Fruit fly (Drosophila melanogaster) whole organism, embryonic: Measurements from ENCODE around the gene bmm.

Experiments used
- Aef1 ChIP-seq: fragments of 200-800 bp; sonication (Bioruptor generic); IDR thresholded peaks from 3 replicates; pipeline ENCODE4 v1.3.6; 2022; ENCODE audit warnings: missing biosample characterization, missing genetic modification characterization
- B-H2 ChIP-seq: fragments of 200-800 bp; sonication (Bioruptor generic); optimal IDR thresholded peaks from 2 replicates; lab custom pipeline; 2018; ENCODE audit warnings: missing biosample characterization, mild to moderate bottlenecking, missing genetic modification characterization
- CG1024 ChIP-seq: fragments of 200-800 bp; sonication (Bioruptor generic); IDR thresholded peaks from 2 replicates; pipeline ENCODE4 v1.3.6; 2022; ENCODE audit warnings: missing biosample characterization, missing genetic modification characterization
- CG10267 ChIP-seq: fragments of 200-800 bp; sonication (Bioruptor generic); optimal IDR thresholded peaks from 2 replicates; lab custom pipeline; 2018; ENCODE audit warnings: missing biosample characterization, mild to moderate bottlenecking, missing genetic modification characterization, moderate library complexity
- CG12104 ChIP-seq: fragments of 200-800 bp; sonication (Bioruptor generic); optimal IDR thresholded peaks from 3 replicates; lab custom pipeline; 2016; ENCODE audit warnings: missing biosample characterization, missing genetic modification characterization
- CG12769 ChIP-seq: fragments of 200-800 bp; sonication (Bioruptor generic); optimal IDR thresholded peaks from 2 replicates; lab custom pipeline; 2019; ENCODE audit warnings: missing biosample characterization, mild to moderate bottlenecking, missing genetic modification characterization, moderate library complexity
- CG13775 ChIP-seq: fragments of 200-800 bp; sonication (Bioruptor generic); optimal IDR thresholded peaks from 3 replicates; lab custom pipeline; 2017; ENCODE audit warnings: missing biosample characterization, mild to moderate bottlenecking, missing genetic modification characterization
- CG14441 ChIP-seq: fragments of 200-800 bp; sonication (Bioruptor generic); IDR thresholded peaks from 2 replicates; pipeline ENCODE4 v1.3.6; 2022; ENCODE audit warnings: missing biosample characterization, missing genetic modification characterization
- CG14667 ChIP-seq: fragments of 200-800 bp; sonication (Bioruptor generic); IDR thresholded peaks from 2 replicates; pipeline ENCODE4 v1.3.6; 2022; ENCODE audit warnings: missing biosample characterization, missing genetic modification characterization
- CG15601 ChIP-seq: fragments of 200-800 bp; sonication (Bioruptor generic); optimal IDR thresholded peaks from 3 replicates; lab custom pipeline; 2019; ENCODE audit warnings: missing biosample characterization, mild to moderate bottlenecking, missing genetic modification characterization, moderate library complexity
- CG17912 ChIP-seq: fragments of 200-800 bp; sonication (Bioruptor generic); optimal IDR thresholded peaks from 2 replicates; lab custom pipeline; 2018; ENCODE audit warnings: missing biosample characterization, mild to moderate bottlenecking, missing genetic modification characterization
- CG2116 ChIP-seq: fragments of 200-800 bp; sonication (Bioruptor generic); optimal IDR thresholded peaks from 3 replicates; lab custom pipeline; 2018; ENCODE audit warnings: missing biosample characterization, mild to moderate bottlenecking, missing genetic modification characterization
- CG2129 ChIP-seq: fragments of 200-800 bp; sonication (Bioruptor generic); IDR thresholded peaks from 2 replicates; pipeline ENCODE4 v1.3.6; 2022; ENCODE audit warnings: missing biosample characterization, missing genetic modification characterization; ENCODE audit not compliant: partially characterized antibody
- CG3847 ChIP-seq: fragments of 200-800 bp; sonication (Bioruptor generic); IDR thresholded peaks from 2 replicates; pipeline ENCODE4 v1.3.6; 2022; ENCODE audit warnings: missing biosample characterization, missing genetic modification characterization
- CG4282 ChIP-seq: fragments of 200-800 bp; sonication (Bioruptor generic); optimal IDR thresholded peaks from 2 replicates; lab custom pipeline; 2016; ENCODE audit warnings: missing biosample characterization, missing genetic modification characterization
- CG4424 ChIP-seq: fragments of 200-800 bp; sonication (Bioruptor generic); optimal IDR thresholded peaks from 3 replicates; lab custom pipeline; 2016; ENCODE audit warnings: missing biosample characterization, missing genetic modification characterization
- CG8388 ChIP-seq: fragments of 200-800 bp; sonication (Bioruptor generic); optimal IDR thresholded peaks from 2 replicates; lab custom pipeline; 2019; ENCODE audit warnings: missing biosample characterization, mild to moderate bottlenecking, missing genetic modification characterization, moderate library complexity
- CG9437 ChIP-seq: fragments of 200-800 bp; sonication (Bioruptor generic); optimal IDR thresholded peaks from 2 replicates; lab custom pipeline; 2018; ENCODE audit warnings: missing biosample characterization, mild to moderate bottlenecking, missing genetic modification characterization
- CHES-1-like ChIP-seq: fragments of 200-800 bp; sonication (Bioruptor generic); optimal IDR thresholded peaks from 2 replicates; lab custom pipeline; 2016; ENCODE audit warnings: missing biosample characterization, missing genetic modification characterization
- CkIIα-i1 ChIP-seq: fragments of 200-800 bp; sonication (Bioruptor generic); IDR thresholded peaks from 2 replicates; pipeline ENCODE4 v1.3.6; 2022; ENCODE audit warnings: missing biosample characterization, missing genetic modification characterization
- GATAe ChIP-seq: fragments of 200-800 bp; sonication (Bioruptor generic); conservative IDR thresholded peaks from 2 replicates; pipeline ENCODE4 v1.3.6; 2022; ENCODE audit warnings: missing biosample characterization, missing genetic modification characterization
- Hand ChIP-seq: fragments of 200-800 bp; sonication (Bioruptor generic); optimal IDR thresholded peaks from 2 replicates; lab custom pipeline; 2017; ENCODE audit warnings: mild to moderate bottlenecking, missing biosample characterization, missing genetic modification reagents, missing genetic modification characterization
- Hr3 ChIP-seq: fragments of 200-800 bp; sonication (Bioruptor generic); optimal IDR thresholded peaks from 3 replicates; lab custom pipeline; 2016; ENCODE audit warnings: missing biosample characterization, missing genetic modification characterization
- Lim3 ChIP-seq: fragments of 200-800 bp; sonication (Bioruptor generic); IDR thresholded peaks from 2 replicates; pipeline ENCODE4 v1.3.6; 2022; ENCODE audit warnings: missing biosample characterization, missing genetic modification characterization
- Meics ChIP-seq: fragments of 200-800 bp; sonication (Bioruptor generic); optimal IDR thresholded peaks from 2 replicates; lab custom pipeline; 2017; ENCODE audit warnings: missing biosample characterization, mild to moderate bottlenecking, missing genetic modification characterization
- Ravus ChIP-seq: fragments of 200-800 bp; sonication (Bioruptor generic); IDR thresholded peaks from 2 replicates; pipeline ENCODE4 v1.3.6; 2022; ENCODE audit warnings: missing biosample characterization, missing genetic modification characterization
- Taf1 ChIP-seq: fragments of 200-800 bp; sonication (Bioruptor generic); IDR thresholded peaks from 2 replicates; pipeline ENCODE4 v1.3.6; 2022; ENCODE audit warnings: missing biosample characterization, missing genetic modification characterization
- ab ChIP-seq: fragments of 200-800 bp; sonication (Bioruptor generic); optimal IDR thresholded peaks from 2 replicates; lab custom pipeline; 2016; ENCODE audit warnings: missing biosample characterization, missing genetic modification characterization
- ci ChIP-seq: fragments of 200-800 bp; sonication (Bioruptor generic); IDR thresholded peaks from 3 replicates; pipeline ENCODE4 v1.3.6; 2022; ENCODE audit warnings: missing biosample characterization, missing genetic modification characterization
- cwo ChIP-seq: fragments of 200-800 bp; sonication (Bioruptor generic); optimal IDR thresholded peaks from 3 replicates; lab custom pipeline; 2017; ENCODE audit warnings: missing biosample characterization, missing genetic modification characterization, mild to moderate bottlenecking, moderate library complexity, missing genetic modification reagents
- dmrt99B ChIP-seq: fragments of 200-800 bp; sonication (Bioruptor generic); optimal IDR thresholded peaks from 2 replicates; lab custom pipeline; 2018; ENCODE audit warnings: missing biosample characterization, mild to moderate bottlenecking, missing genetic modification characterization, moderate library complexity
- eve ChIP-seq, 2 experiments: fragments of >200 bp; optimal IDR thresholded peaks; 2 replicates each; lab custom pipeline; 2017; ENCODE audit warnings: missing biosample characterization in 2 of 2, missing genetic modification characterization in 2 of 2
- ewg ChIP-seq: fragments of 200-800 bp; sonication (Bioruptor generic); optimal IDR thresholded peaks from 3 replicates; lab custom pipeline; 2017; ENCODE audit warnings: mild to moderate bottlenecking, missing biosample characterization, missing genetic modification reagents, missing genetic modification characterization
- fru ChIP-seq: fragments of >200 bp; optimal IDR thresholded peaks from 2 replicates; lab custom pipeline; 2017
- gt ChIP-seq: fragments of 200-800 bp; sonication (Bioruptor generic); IDR thresholded peaks from 2 replicates; pipeline ENCODE4 v1.3.6; 2022; ENCODE audit warnings: missing biosample characterization, missing genetic modification characterization
- ind ChIP-seq: fragments of 200-800 bp; sonication (Bioruptor generic); optimal IDR thresholded peaks from 3 replicates; lab custom pipeline; 2016; ENCODE audit warnings: missing biosample characterization, missing genetic modification characterization
- insv ChIP-seq, 2 experiments: fragments of 200-800 bp; sonication (Bioruptor generic); optimal IDR thresholded peaks; 3 replicates each; lab custom pipeline; 2016 to 2018; ENCODE audit warnings: missing biosample characterization in 2 of 2, missing genetic modification characterization in 2 of 2
- lmd ChIP-seq: fragments of 200-800 bp; sonication (Bioruptor generic); IDR thresholded peaks from 2 replicates; pipeline ENCODE4 v1.3.6; 2022; ENCODE audit warnings: missing biosample characterization, missing genetic modification characterization
- maf-S ChIP-seq: fragments of 200-800 bp; sonication (Bioruptor generic); optimal IDR thresholded peaks from 2 replicates; lab custom pipeline; 2016; ENCODE audit warnings: missing biosample characterization, missing genetic modification characterization
- nerfin-2 ChIP-seq: fragments of 200-800 bp; sonication (Bioruptor generic); IDR thresholded peaks from 2 replicates; pipeline ENCODE4 v1.3.6; 2022; ENCODE audit warnings: missing biosample characterization, missing genetic modification characterization; ENCODE audit not compliant: partially characterized antibody
- nom ChIP-seq: fragments of 200-800 bp; sonication (Bioruptor generic); optimal IDR thresholded peaks from 2 replicates; lab custom pipeline; 2017; ENCODE audit warnings: missing biosample characterization, missing genetic modification characterization, mild to moderate bottlenecking, moderate library complexity, missing genetic modification reagents
- phol ChIP-seq: fragments of 200-800 bp; sonication (Bioruptor generic); optimal IDR thresholded peaks from 3 replicates; lab custom pipeline; 2018; ENCODE audit warnings: missing biosample characterization, mild to moderate bottlenecking, missing genetic modification characterization, moderate library complexity
- pros ChIP-seq: fragments of 200-800 bp; sonication (Bioruptor generic); optimal IDR thresholded peaks from 3 replicates; lab custom pipeline; 2019; ENCODE audit warnings: missing biosample characterization, mild to moderate bottlenecking, missing genetic modification characterization, moderate library complexity
- schlank ChIP-seq: fragments of 200-800 bp; sonication (Bioruptor generic); optimal IDR thresholded peaks from 2 replicates; lab custom pipeline; 2018; ENCODE audit warnings: missing biosample characterization, mild to moderate bottlenecking, missing genetic modification characterization
- sqz ChIP-seq: fragments of 200-800 bp; sonication (Bioruptor generic); optimal IDR thresholded peaks from 3 replicates; lab custom pipeline; 2018; ENCODE audit warnings: missing biosample characterization, mild to moderate bottlenecking, missing genetic modification characterization
- tio ChIP-seq: fragments of 200-800 bp; sonication (Bioruptor generic); optimal IDR thresholded peaks from 2 replicates; lab custom pipeline; 2017; ENCODE audit warnings: missing biosample characterization, missing genetic modification characterization, inconsistent platforms
- unc-4 ChIP-seq: fragments of 200-800 bp; sonication (Bioruptor generic); IDR thresholded peaks from 2 replicates; pipeline ENCODE4 v1.3.6; 2022; ENCODE audit warnings: missing biosample characterization, missing genetic modification characterization; ENCODE audit not compliant: partially characterized antibody
- z ChIP-seq: fragments of 200-800 bp; sonication (Bioruptor generic); IDR thresholded peaks from 3 replicates; pipeline ENCODE4 v1.3.6; 2022; ENCODE audit warnings: missing biosample characterization, missing genetic modification characterization
- zfh1 ChIP-seq: fragments of 200-800 bp; sonication (Bioruptor generic); IDR thresholded peaks from 3 replicates; pipeline ENCODE4 v1.3.6; 2022; ENCODE audit warnings: missing biosample characterization, missing genetic modification characterization

bmm gene

DNA sequence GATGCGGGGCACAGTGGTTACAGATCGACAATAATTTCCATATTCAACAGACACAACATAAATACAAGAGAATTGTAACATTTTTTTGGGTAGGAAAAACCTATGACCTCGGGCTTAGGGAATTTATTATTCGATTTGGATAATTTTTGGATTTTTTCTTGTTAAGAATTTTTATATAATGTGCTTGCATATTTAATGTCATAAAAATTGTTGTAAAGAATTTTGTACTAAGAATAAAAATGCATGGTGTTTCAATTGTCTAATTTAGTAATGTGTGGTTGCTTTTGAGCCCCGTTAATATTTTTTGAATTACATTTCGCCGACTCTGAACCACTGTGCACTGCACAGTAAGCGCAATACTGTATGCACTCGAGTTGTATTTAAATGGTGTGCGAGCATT is 30.5 kb upstream of the bmm start (continued):
- no peak for TF ChIP-seq pros (GFP tag; lab: Kevin White, UChicago)
- TF ChIP-seq fru (lab: Kevin White, UChicago), result no peak
- TF ChIP-seq Lim3 (GFP tag; lab: Robert Waterston, UW), result no peak
- TF ChIP-seq cwo (GFP tag; lab: Kevin White, UChicago), result no peak
- no peak for TF ChIP-seq ewg
- peak; percentile 35 for TF ChIP-seq dmrt99B (tag; lab: Kevin White, UChicago)
- peak; percentile 8 for TF ChIP-seq tio (GFP tag; lab: Kevin White, UChicago)
- TF ChIP-seq Hr3 (GFP tag; lab: Kevin White, UChicago), result no peak
- no peak for TF ChIP-seq lmd (GFP tag; lab: Robert Waterston, UW)
- no peak for TF ChIP-seq z
- TF ChIP-seq unc-4 (GFP tag; lab: Robert Waterston, UW), result no peak
- no peak for TF ChIP-seq CG1024 (GFP tag; lab: Robert Waterston, UW)
- no peak for TF ChIP-seq eve (GFP tag; optimal IDR thresholded peaks at IDR 0.05; lab: Kevin White, UChicago)
- TF ChIP-seq nom (GFP tag; lab: Kevin White, UChicago), result no peak
- TF ChIP-seq CG13775 (GFP tag; lab: Kevin White, UChicago), result no peak
- TF ChIP-seq CG2129 (GFP tag; lab: Robert Waterston, UW), result no peak
- TF ChIP-seq CG9437 (GFP tag; lab: Kevin White, UChicago), result no peak
- TF ChIP-seq nerfin-2 (GFP tag; lab: Robert Waterston, UW), result no peak
- TF ChIP-seq ci (GFP tag; lab: Robert Waterston, UW), result no peak
- no peak for TF ChIP-seq ab (GFP tag; lab: Kevin White, UChicago)
- peak; percentile 65 for TF ChIP-seq phol
- TF ChIP-seq Aef1 (GFP tag; lab: Robert Waterston, UW), result no peak
- TF ChIP-seq CG17912, result no peak
- no peak for TF ChIP-seq CkIIα-i1
- no peak for TF ChIP-seq GATAe
- TF ChIP-seq Ravus (GFP tag; lab: Robert Waterston, UW), result no peak
- no peak for TF ChIP-seq CG12769
- TF ChIP-seq Taf1, result no peak
- TF ChIP-seq CG8388 (GFP tag; lab: Kevin White, UChicago), result peak; percentile 33
- no peak for TF ChIP-seq schlank (tag; lab: Kevin White, UChicago)
- no peak for TF ChIP-seq CG2116
- TF ChIP-seq insv (GFP tag; optimal IDR thresholded peaks at IDR 0.05; lab: Kevin White, UChicago), result no peak
- no peak for TF ChIP-seq sqz (GFP tag; lab: Kevin White, UChicago)
- no peak for TF ChIP-seq CG14667 (GFP tag; lab: Robert Waterston, UW)
- TF ChIP-seq CHES-1-like (GFP tag; lab: Kevin White, UChicago), result no peak
- no peak for TF ChIP-seq CG12104 (GFP tag; lab: Kevin White, UChicago)
- peak; percentile 14 for TF ChIP-seq ind (GFP tag; lab: Kevin White, UChicago)
- no peak for TF ChIP-seq gt (GFP tag; lab: Robert Waterston, UW)
- TF ChIP-seq CG10267, result peak; percentile 11
- no peak for TF ChIP-seq CG4282
- TF ChIP-seq CG4424, result peak; percentile 59
- no peak for TF ChIP-seq maf-S
- TF ChIP-seq B-H2 (GFP tag; lab: Kevin White, UChicago), result no peak
- TF ChIP-seq CG3847 (GFP tag; lab: Robert Waterston, UW), result no peak
- TF ChIP-seq Meics, result no peak
- TF ChIP-seq CG15601 (tag; lab: Kevin White, UChicago), result no peak
- no peak for TF ChIP-seq CG14441 (GFP tag; lab: Robert Waterston, UW)
- no peak for TF ChIP-seq zfh1 (GFP tag; lab: Robert Waterston, UW)
- TF ChIP-seq Hand (GFP tag; lab: Kevin White, UChicago), result no peak
